Fruit fly (Drosophila melanogaster) whole organism, embryonic: ENCODE data around the gene CG31038.

Experiments
- Abd-B ChIP-seq: fragments of 200-800 bp; sonication (Bioruptor generic); optimal IDR thresholded peaks from 2 replicates; lab custom pipeline; 2018; ENCODE audit warnings: missing biosample characterization, mild to moderate bottlenecking, missing genetic modification characterization, moderate library complexity
- CG10565 ChIP-seq: fragments of 200-800 bp; sonication (Bioruptor generic); optimal IDR thresholded peaks from 3 replicates; lab custom pipeline; 2016; ENCODE audit warnings: missing biosample characterization, mild to moderate bottlenecking, missing genetic modification characterization
- CG11247 ChIP-seq: fragments of 200-800 bp; sonication (Bioruptor generic); IDR thresholded peaks from 2 replicates; pipeline ENCODE4 v1.3.6; 2022; ENCODE audit warnings: missing biosample characterization, missing genetic modification characterization
- CG12071 ChIP-seq: fragments of 200-800 bp; sonication (Bioruptor generic); optimal IDR thresholded peaks from 3 replicates; lab custom pipeline; 2018; ENCODE audit warnings: missing biosample characterization, mild to moderate bottlenecking, missing genetic modification characterization
- CG1233 ChIP-seq: fragments of 200-800 bp; sonication (Bioruptor generic); optimal IDR thresholded peaks from 4 replicates; lab custom pipeline; 2018; ENCODE audit warnings: missing biosample characterization, mild to moderate bottlenecking, missing genetic modification characterization
- CG15479 ChIP-seq: fragments of 200-800 bp; sonication (Bioruptor generic); optimal IDR thresholded peaks from 3 replicates; lab custom pipeline; 2019; ENCODE audit warnings: missing biosample characterization, mild to moderate bottlenecking, missing genetic modification characterization, moderate library complexity
- CG18476 ChIP-seq: fragments of 200-800 bp; sonication (Bioruptor generic); optimal IDR thresholded peaks from 2 replicates; lab custom pipeline; 2016; ENCODE audit warnings: missing biosample characterization, mild to moderate bottlenecking, missing genetic modification characterization
- CG18619 ChIP-seq: fragments of 200-800 bp; sonication (Bioruptor generic); optimal IDR thresholded peaks from 3 replicates; lab custom pipeline; 2017; ENCODE audit warnings: missing biosample characterization, mild to moderate bottlenecking, missing genetic modification characterization
- CG2202 ChIP-seq: fragments of 200-800 bp; sonication (Bioruptor generic); optimal IDR thresholded peaks from 2 replicates; lab custom pipeline; 2018; ENCODE audit warnings: missing biosample characterization, mild to moderate bottlenecking, missing genetic modification characterization
- CG2678 ChIP-seq: fragments of 200-800 bp; sonication (Bioruptor generic); optimal IDR thresholded peaks from 3 replicates; lab custom pipeline; 2019; ENCODE audit warnings: missing biosample characterization, mild to moderate bottlenecking, missing genetic modification characterization, moderate library complexity
- CG32767 ChIP-seq: fragments of 200-800 bp; sonication (Bioruptor generic); IDR thresholded peaks from 2 replicates; pipeline ENCODE4 v1.3.6; 2022; ENCODE audit warnings: missing biosample characterization, missing genetic modification characterization
- CG4730 ChIP-seq: fragments of 200-800 bp; sonication (Bioruptor generic); IDR thresholded peaks from 2 replicates; pipeline ENCODE4 v1.3.6; 2022; ENCODE audit warnings: missing biosample characterization, missing genetic modification characterization
- CG4854 ChIP-seq: fragments of 200-800 bp; sonication (Bioruptor generic); optimal IDR thresholded peaks from 2 replicates; lab custom pipeline; 2016; ENCODE audit warnings: missing biosample characterization, missing genetic modification characterization, inconsistent platforms
- CG7745 ChIP-seq: fragments of 200-800 bp; sonication (Bioruptor generic); optimal IDR thresholded peaks from 2 replicates; lab custom pipeline; 2018; ENCODE audit warnings: missing biosample characterization, mild to moderate bottlenecking, missing genetic modification characterization, moderate library complexity
- CG8290 ChIP-seq, 3 experiments: fragments of 200-800 bp; sonication (Bioruptor generic); optimal IDR thresholded peaks; 2 replicates each; lab custom pipeline; 2016 to 2019; ENCODE audit warnings: missing biosample characterization in 3 of 3, missing genetic modification characterization in 3 of 3, mild to moderate bottlenecking in 2 of 3, moderate library complexity in 1 of 3
- CG8359 ChIP-seq: fragments of 200-800 bp; sonication (Bioruptor generic); optimal IDR thresholded peaks from 2 replicates; lab custom pipeline; 2017; ENCODE audit warnings: missing biosample characterization, mild to moderate bottlenecking, missing genetic modification characterization, borderline replicate concordance
- CG8924 ChIP-seq: fragments of 200-800 bp; optimal IDR thresholded peaks from 3 replicates; lab custom pipeline; 2019; ENCODE audit warnings: missing biosample characterization, mild to moderate bottlenecking, missing genetic modification characterization, moderate library complexity
- CG9817 ChIP-seq: fragments of 200-800 bp; sonication (Bioruptor generic); optimal IDR thresholded peaks from 2 replicates; lab custom pipeline; 2018; ENCODE audit warnings: missing biosample characterization, mild to moderate bottlenecking, missing genetic modification characterization, moderate library complexity
- CkIIα-i1 ChIP-seq: fragments of 200-800 bp; sonication (Bioruptor generic); IDR thresholded peaks from 2 replicates; pipeline ENCODE4 v1.3.6; 2022; ENCODE audit warnings: missing biosample characterization, missing genetic modification characterization
- Dp ChIP-seq: fragments of 200-800 bp; sonication (Bioruptor generic); optimal IDR thresholded peaks from 2 replicates; lab custom pipeline; 2018; ENCODE audit warnings: missing biosample characterization, mild to moderate bottlenecking, missing genetic modification characterization, moderate library complexity
- E2f1 ChIP-seq: fragments of 200-800 bp; sonication (Bioruptor generic); IDR thresholded peaks from 2 replicates; pipeline ENCODE4 v1.3.6; 2022; ENCODE audit warnings: missing biosample characterization, missing genetic modification characterization
- Gug ChIP-seq: fragments of 200-800 bp; sonication (Bioruptor generic); IDR thresholded peaks from 4 replicates; pipeline ENCODE4 v1.3.6; 2022; ENCODE audit warnings: missing biosample characterization, missing genetic modification characterization
- HHEX ChIP-seq: fragments of 200-800 bp; sonication (Bioruptor generic); optimal IDR thresholded peaks from 3 replicates; lab custom pipeline; 2017; ENCODE audit warnings: missing biosample characterization, mild to moderate bottlenecking, missing genetic modification characterization, missing genetic modification reagents
- Hmr ChIP-seq: fragments of 200-800 bp; sonication (Bioruptor generic); optimal IDR thresholded peaks from 3 replicates; lab custom pipeline; 2017; ENCODE audit warnings: mild to moderate bottlenecking, missing biosample characterization, missing genetic modification reagents, missing genetic modification characterization
- Myb ChIP-seq: fragments of 200-800 bp; sonication (Bioruptor generic); optimal IDR thresholded peaks from 2 replicates; lab custom pipeline; 2016; ENCODE audit warnings: missing biosample characterization, missing genetic modification characterization
- Nf-YB ChIP-seq: fragments of 200-800 bp; sonication (Bioruptor generic); optimal IDR thresholded peaks from 3 replicates; lab custom pipeline; 2019; ENCODE audit warnings: missing biosample characterization, mild to moderate bottlenecking, missing genetic modification characterization, moderate library complexity
- Ravus ChIP-seq: fragments of 200-800 bp; sonication (Bioruptor generic); IDR thresholded peaks from 2 replicates; pipeline ENCODE4 v1.3.6; 2022; ENCODE audit warnings: missing biosample characterization, missing genetic modification characterization
- br ChIP-seq: fragments of >200 bp; optimal IDR thresholded peaks from 2 replicates; lab custom pipeline; 2017
- caup ChIP-seq: fragments of 200-800 bp; sonication (Bioruptor generic); optimal IDR thresholded peaks from 3 replicates; lab custom pipeline; 2017; ENCODE audit warnings: missing biosample characterization, mild to moderate bottlenecking, missing genetic modification characterization, moderate library complexity; ENCODE audit not compliant: severe bottlenecking
- croc ChIP-seq: fragments of 200-800 bp; sonication (Bioruptor generic); conservative IDR thresholded peaks from 3 replicates; pipeline ENCODE4 v1.3.6; 2022; ENCODE audit warnings: missing biosample characterization, missing genetic modification characterization
- crol ChIP-seq: fragments of 200-800 bp; sonication (Bioruptor generic); IDR thresholded peaks from 2 replicates; pipeline ENCODE4 v1.3.6; 2022; ENCODE audit warnings: missing biosample characterization, missing genetic modification characterization
- gce ChIP-seq: fragments of 200-800 bp; sonication (Bioruptor generic); IDR thresholded peaks from 3 replicates; pipeline ENCODE4 v1.3.6; 2022; ENCODE audit warnings: missing biosample characterization, missing genetic modification characterization
- gsb ChIP-seq: fragments of 200-800 bp; sonication (Bioruptor generic); IDR thresholded peaks from 2 replicates; pipeline ENCODE4 v1.3.6; 2022; ENCODE audit warnings: missing biosample characterization, missing genetic modification characterization
- h ChIP-seq: fragments of >200 bp; optimal IDR thresholded peaks from 2 replicates; lab custom pipeline; 2017
- jigr1 ChIP-seq: fragments of 200-800 bp; sonication (Bioruptor generic); IDR thresholded peaks from 3 replicates; pipeline ENCODE4 v1.3.6; 2022; ENCODE audit warnings: missing biosample characterization, missing genetic modification characterization
- ken ChIP-seq: fragments of 200-800 bp; sonication (Bioruptor generic); IDR thresholded peaks from 3 replicates; pipeline ENCODE4 v1.3.6; 2022; ENCODE audit warnings: missing biosample characterization, missing genetic modification characterization
- lola ChIP-seq, 3 experiments: fragments of >200 bp in 2 of 3; fragments of 200-800 bp in 1 of 3; sonication (Bioruptor generic) in 1 of 3; optimal IDR thresholded peaks; 2 replicates each; lab custom pipeline; 2017 to 2019; ENCODE audit warnings: missing biosample characterization in 3 of 3, missing genetic modification characterization in 3 of 3, mild to moderate bottlenecking in 1 of 3, moderate library complexity in 1 of 3
- mam ChIP-seq: fragments of 200-800 bp; sonication (Bioruptor generic); optimal IDR thresholded peaks from 3 replicates; lab custom pipeline; 2016; ENCODE audit warnings: missing biosample characterization, missing genetic modification characterization
- nmo ChIP-seq: fragments of 200-800 bp; sonication (Bioruptor generic); optimal IDR thresholded peaks from 2 replicates; lab custom pipeline; 2018; ENCODE audit warnings: missing biosample characterization, mild to moderate bottlenecking, missing genetic modification characterization, moderate library complexity
- oc ChIP-seq: fragments of 200-800 bp; sonication (Bioruptor generic); optimal IDR thresholded peaks from 2 replicates; lab custom pipeline; 2018; ENCODE audit warnings: missing biosample characterization, mild to moderate bottlenecking, missing genetic modification characterization, moderate library complexity
- odd ChIP-seq: fragments of 200-800 bp; sonication (Bioruptor generic); optimal IDR thresholded peaks from 2 replicates; lab custom pipeline; 2017; ENCODE audit warnings: missing biosample characterization, mild to moderate bottlenecking, missing genetic modification characterization
- org-1 ChIP-seq: fragments of 200-800 bp; sonication (Bioruptor generic); optimal IDR thresholded peaks from 2 replicates; lab custom pipeline; 2017; ENCODE audit warnings: missing biosample characterization, missing genetic modification characterization
- pb ChIP-seq: fragments of 200-800 bp; sonication (Bioruptor generic); optimal IDR thresholded peaks from 3 replicates; lab custom pipeline; 2016; ENCODE audit warnings: missing biosample characterization, missing genetic modification characterization
- pnt ChIP-seq: fragments of 200-800 bp; sonication (Bioruptor generic); optimal IDR thresholded peaks from 3 replicates; lab custom pipeline; 2016; ENCODE audit warnings: missing biosample characterization, missing genetic modification characterization
- ro ChIP-seq: fragments of 200-800 bp; sonication (Bioruptor generic); IDR thresholded peaks from 2 replicates; pipeline ENCODE4 v1.3.6; 2022; ENCODE audit warnings: missing biosample characterization, missing genetic modification characterization
- salm ChIP-seq: fragments of 200-800 bp; sonication (Bioruptor generic); optimal IDR thresholded peaks from 2 replicates; lab custom pipeline; 2018; ENCODE audit warnings: missing biosample characterization, mild to moderate bottlenecking, missing genetic modification characterization
- shn ChIP-seq: fragments of 200-800 bp; sonication (Bioruptor generic); optimal IDR thresholded peaks from 3 replicates; lab custom pipeline; 2016; ENCODE audit warnings: missing biosample characterization, missing genetic modification characterization
- slp2 ChIP-seq: fragments of 200-800 bp; sonication (Bioruptor generic); optimal IDR thresholded peaks from 2 replicates; lab custom pipeline; 2016; ENCODE audit warnings: missing biosample characterization, missing genetic modification characterization
- sug ChIP-seq: fragments of 200-800 bp; optimal IDR thresholded peaks from 2 replicates; lab custom pipeline; 2019; ENCODE audit warnings: missing biosample characterization, mild to moderate bottlenecking, missing genetic modification characterization, moderate library complexity
- tna ChIP-seq: fragments of 200-800 bp; sonication (Bioruptor generic); IDR thresholded peaks from 2 replicates; pipeline ENCODE4 v1.3.6; 2022; ENCODE audit warnings: missing biosample characterization, missing genetic modification characterization; ENCODE audit not compliant: partially characterized antibody
- tup ChIP-seq: fragments of 200-800 bp; sonication (Bioruptor generic); optimal IDR thresholded peaks from 2 replicates; lab custom pipeline; 2016; ENCODE audit warnings: missing biosample characterization, mild to moderate bottlenecking, missing genetic modification characterization, moderate library complexity
- tx ChIP-seq: fragments of 200-800 bp; sonication (Bioruptor generic); optimal IDR thresholded peaks from 2 replicates; lab custom pipeline; 2016; ENCODE audit warnings: missing biosample characterization, missing genetic modification characterization

CG31038 gene

dm6 chr3R:29891183-29891582 is 14.3 kb downstream of the CG31038 start (continued):
- no peak for TF ChIP-seq CG18476 (GFP tag; lab: Kevin White, UChicago)
- no peak for TF ChIP-seq croc (GFP tag; lab: Robert Waterston, UW)
- TF ChIP-seq CG4854 (GFP tag; lab: Kevin White, UChicago) = no peak
- no peak for TF ChIP-seq CG15479 (GFP tag; lab: Kevin White, UChicago)
- no peak for TF ChIP-seq tna (GFP tag; lab: Robert Waterston, UW)
- peak; percentile 39 for TF ChIP-seq HHEX (GFP tag; lab: Kevin White, UChicago)
- TF ChIP-seq org-1 (GFP tag; lab: Kevin White, UChicago) = peak; percentile 44
- no peak for TF ChIP-seq br (lab: Kevin White, UChicago)
- TF ChIP-seq salm (tag; lab: Kevin White, UChicago) = no peak
- no peak for TF ChIP-seq ken
- no peak for TF ChIP-seq tup (GFP tag; lab: Kevin White, UChicago)
- TF ChIP-seq nmo (GFP tag; lab: Kevin White, UChicago) = no peak
- no peak for TF ChIP-seq CG8359
- no peak for TF ChIP-seq gce (GFP tag; lab: Robert Waterston, UW)
- no peak for TF ChIP-seq Gug (GFP tag; lab: Robert Waterston, UW)
- TF ChIP-seq Abd-B (GFP tag; lab: Kevin White, UChicago) = no peak
- TF ChIP-seq CG7745 = no peak
- TF ChIP-seq CG8924 (tag; lab: Kevin White, UChicago) = no peak
- TF ChIP-seq E2f1 (GFP tag; lab: Robert Waterston, UW) = no peak
- TF ChIP-seq CG8290 (GFP tag; optimal IDR thresholded peaks at IDR 0.05; lab: Kevin White, UChicago) = peak; percentile 6
- TF ChIP-seq CG8290 (tag; optimal IDR thresholded peaks at IDR 0.05; lab: Kevin White, UChicago) = peak in 1 of 2 experiments; percentile 77
- TF ChIP-seq oc (tag; lab: Kevin White, UChicago) = no peak
- no peak for TF ChIP-seq slp2
- TF ChIP-seq pnt (GFP tag; lab: Kevin White, UChicago) = no peak
- TF ChIP-seq CG2678 = peak; percentile 52
- TF ChIP-seq gsb (GFP tag; lab: Robert Waterston, UW) = 0 out of 2 replicates have a peak, but pooled peaks have one; percentile 19
- TF ChIP-seq tx (GFP tag; lab: Kevin White, UChicago) = no peak
- TF ChIP-seq mam = no peak
- TF ChIP-seq CG2202 = peak; percentile 1
- TF ChIP-seq sug (tag; lab: Kevin White, UChicago) = no peak
- peak; percentile 72 for TF ChIP-seq Hmr
- no peak for TF ChIP-seq CG9817
- TF ChIP-seq CkIIα-i1 (GFP tag; lab: Robert Waterston, UW) = no peak
- TF ChIP-seq Ravus (GFP tag; lab: Robert Waterston, UW) = no peak
- peak; percentile 42 for TF ChIP-seq odd (GFP tag; lab: Kevin White, UChicago)
- TF ChIP-seq CG18619 (GFP tag; lab: Kevin White, UChicago) = peak; percentile 1
- TF ChIP-seq CG4730 (GFP tag; lab: Robert Waterston, UW) = no peak
- no peak for TF ChIP-seq ro
- peak; percentile 2 for TF ChIP-seq shn (GFP tag; lab: Kevin White, UChicago)
- TF ChIP-seq pb (GFP tag; lab: Kevin White, UChicago) = no peak
- no peak for TF ChIP-seq CG11247 (GFP tag; lab: Robert Waterston, UW)
- TF ChIP-seq caup (GFP tag; lab: Kevin White, UChicago) = peak; percentile 60
- peak; percentile 2 for TF ChIP-seq CG1233 (GFP tag; lab: Kevin White, UChicago)
- no peak for TF ChIP-seq jigr1
- no peak for TF ChIP-seq CG10565
- TF ChIP-seq lola (GFP tag; optimal IDR thresholded peaks at IDR 0.05; lab: Kevin White, UChicago) = no peak
- no peak for TF ChIP-seq h (lab: Kevin White, UChicago)
- TF ChIP-seq Nf-YB (GFP tag; lab: Kevin White, UChicago) = no peak
- TF ChIP-seq CG12071 (GFP tag; lab: Kevin White, UChicago) = peak; percentile 59
- TF ChIP-seq CG32767 = no peak
- TF ChIP-seq Myb = no peak
- TF ChIP-seq Dp = no peak
- TF ChIP-seq crol = no peak
